Worm (Caenorhabditis elegans) whole organism, midembryonic: ENCODE measurements around the gene srg-53.

ENCODE experiments used
- flt-1 ChIP-seq: fragments of 200-800 bp; sonication (Bioruptor generic); IDR thresholded peaks from 2 replicates; pipeline ENCODE4 v1.3.6; 2022; ENCODE audit warnings: missing genetic modification characterization, missing compliant biosample characterization
- ref-1 ChIP-seq: fragments of 200-800 bp; sonication (Bioruptor generic); conservative IDR thresholded peaks from 2 replicates; pipeline ENCODE4 v1.3.6; 2022; ENCODE audit warnings: missing genetic modification reagents, missing genetic modification characterization, missing compliant biosample characterization
- ztf-23 ChIP-seq: fragments of 200-800 bp; sonication (Bioruptor generic); IDR thresholded peaks from 2 replicates; pipeline ENCODE4 v1.3.6; 2022; ENCODE audit warnings: missing genetic modification reagents, missing genetic modification characterization, missing compliant biosample characterization
- ztf-29 ChIP-seq: fragments of 200-800 bp; sonication (Bioruptor generic); IDR thresholded peaks from 2 replicates; pipeline ENCODE4 v1.3.6; 2022; ENCODE audit warnings: missing genetic modification reagents, missing genetic modification characterization, missing compliant biosample characterization

ce11 chrV:858841-859456 is 20.3 kb upstream of the srg-53 start:
- TF ChIP-seq ztf-29 (GFP tag; lab: Robert Waterston, UW) (0 out of 2 replicates have a peak, but pooled peaks have one; percentile 17), ref-1 (GFP tag; lab: Robert Waterston, UW) (no peak; the same call in 1 of the 2 replicates), flt-1 (GFP tag; lab: Robert Waterston, UW) (0 out of 2 replicates have a peak, but pooled peaks have one; percentile 49), ztf-23 (GFP tag; lab: Robert Waterston, UW) (no peak)
